Fruit fly (Drosophila melanogaster) whole organism, embryonic: ENCODE measurements around the gene CG5882.

Experiments used
- Antp ChIP-seq: fragments of 200-800 bp; sonication (Bioruptor generic); optimal IDR thresholded peaks from 3 replicates; lab custom pipeline; 2016; ENCODE audit warnings: missing biosample characterization, missing genetic modification characterization
- B-H1 ChIP-seq: fragments of 200-800 bp; sonication (Bioruptor generic); IDR thresholded peaks from 3 replicates; pipeline ENCODE4 v1.3.6; 2022; ENCODE audit warnings: missing biosample characterization, missing genetic modification characterization
- CG10565 ChIP-seq: fragments of 200-800 bp; sonication (Bioruptor generic); optimal IDR thresholded peaks from 3 replicates; lab custom pipeline; 2016; ENCODE audit warnings: missing biosample characterization, mild to moderate bottlenecking, missing genetic modification characterization
- CG10654 ChIP-seq: fragments of 200-800 bp; sonication (Bioruptor generic); optimal IDR thresholded peaks from 2 replicates; lab custom pipeline; 2016; ENCODE audit warnings: missing biosample characterization, missing genetic modification characterization
- CG11504 ChIP-seq: fragments of 200-800 bp; sonication (Bioruptor generic); optimal IDR thresholded peaks from 3 replicates; lab custom pipeline; 2019; ENCODE audit warnings: missing biosample characterization, mild to moderate bottlenecking, missing genetic modification characterization, moderate library complexity
- CG11695 ChIP-seq: fragments of 200-800 bp; sonication (Bioruptor generic); IDR thresholded peaks from 3 replicates; pipeline ENCODE4 v1.3.6; 2022; ENCODE audit warnings: missing biosample characterization, missing genetic modification characterization
- CG12155 ChIP-seq: fragments of 200-800 bp; sonication (Bioruptor generic); optimal IDR thresholded peaks from 3 replicates; lab custom pipeline; 2016; ENCODE audit warnings: missing biosample characterization, missing genetic modification characterization
- CG12236 ChIP-seq: fragments of 200-800 bp; sonication (Bioruptor generic); optimal IDR thresholded peaks from 2 replicates; lab custom pipeline; 2016; ENCODE audit warnings: missing biosample characterization, missing genetic modification characterization
- CG12769 ChIP-seq: fragments of 200-800 bp; sonication (Bioruptor generic); optimal IDR thresholded peaks from 2 replicates; lab custom pipeline; 2019; ENCODE audit warnings: missing biosample characterization, mild to moderate bottlenecking, missing genetic modification characterization, moderate library complexity
- CG14050 ChIP-seq: fragments of 200-800 bp; sonication (Bioruptor generic); IDR thresholded peaks from 3 replicates; pipeline ENCODE4 v1.3.6; 2022; ENCODE audit warnings: missing biosample characterization, missing genetic modification characterization
- CG1603 ChIP-seq: fragments of 200-800 bp; sonication (Bioruptor generic); optimal IDR thresholded peaks from 2 replicates; lab custom pipeline; 2019; ENCODE audit warnings: missing biosample characterization, mild to moderate bottlenecking, missing genetic modification characterization, moderate library complexity
- CG17186 ChIP-seq: fragments of 200-800 bp; sonication (Bioruptor generic); optimal IDR thresholded peaks from 3 replicates; lab custom pipeline; 2017; ENCODE audit warnings: missing biosample characterization, missing genetic modification reagents, missing genetic modification characterization
- CG17361 ChIP-seq: fragments of 200-800 bp; sonication (Bioruptor generic); IDR thresholded peaks from 3 replicates; pipeline ENCODE4 v1.3.6; 2022; ENCODE audit warnings: missing biosample characterization, missing genetic modification characterization
- CG17568 ChIP-seq: fragments of 200-800 bp; sonication (Bioruptor generic); optimal IDR thresholded peaks from 2 replicates; lab custom pipeline; 2018; ENCODE audit warnings: missing biosample characterization, mild to moderate bottlenecking, missing genetic modification characterization, moderate library complexity
- CG42726 ChIP-seq: fragments of 200-800 bp; sonication (Bioruptor generic); IDR thresholded peaks from 2 replicates; pipeline ENCODE4 v1.3.6; 2022; ENCODE audit warnings: missing biosample characterization, missing genetic modification characterization; ENCODE audit not compliant: partially characterized antibody
- CG8089 ChIP-seq: fragments of 200-800 bp; sonication (Bioruptor generic); optimal IDR thresholded peaks from 3 replicates; lab custom pipeline; 2016; ENCODE audit warnings: missing biosample characterization, missing genetic modification characterization
- CG8290 ChIP-seq, 3 experiments: fragments of 200-800 bp; sonication (Bioruptor generic); optimal IDR thresholded peaks; 2 replicates each; lab custom pipeline; 2016 to 2019; ENCODE audit warnings: missing biosample characterization in 3 of 3, missing genetic modification characterization in 3 of 3, mild to moderate bottlenecking in 2 of 3, moderate library complexity in 1 of 3
- CG8359 ChIP-seq: fragments of 200-800 bp; sonication (Bioruptor generic); optimal IDR thresholded peaks from 2 replicates; lab custom pipeline; 2017; ENCODE audit warnings: missing biosample characterization, mild to moderate bottlenecking, missing genetic modification characterization, borderline replicate concordance
- CG9609 ChIP-seq: fragments of 200-800 bp; sonication (Bioruptor generic); optimal IDR thresholded peaks from 3 replicates; lab custom pipeline; 2016; ENCODE audit warnings: missing biosample characterization, missing genetic modification characterization
- CTCF ChIP-seq: fragments of 200-800 bp; sonication (Bioruptor generic); optimal IDR thresholded peaks from 2 replicates; lab custom pipeline; 2017; ENCODE audit warnings: missing biosample characterization, mild to moderate bottlenecking, missing genetic modification characterization, moderate library complexity
- Dip2 ChIP-seq: fragments of 200-800 bp; sonication (Bioruptor generic); IDR thresholded peaks from 2 replicates; pipeline ENCODE4 v1.3.6; 2022; ENCODE audit warnings: missing biosample characterization, missing genetic modification characterization
- Doc2 ChIP-seq: fragments of 200-800 bp; sonication (Bioruptor generic); IDR thresholded peaks from 2 replicates; pipeline ENCODE4 v1.3.6; 2022; ENCODE audit warnings: missing biosample characterization, missing genetic modification characterization
- Fer3 ChIP-seq: fragments of 200-800 bp; sonication (Bioruptor generic); optimal IDR thresholded peaks from 2 replicates; lab custom pipeline; 2018; ENCODE audit warnings: missing biosample characterization, mild to moderate bottlenecking, missing genetic modification characterization, moderate library complexity
- Hr3 ChIP-seq: fragments of 200-800 bp; sonication (Bioruptor generic); optimal IDR thresholded peaks from 3 replicates; lab custom pipeline; 2016; ENCODE audit warnings: missing biosample characterization, missing genetic modification characterization
- Jarid2 ChIP-seq: fragments of 200-800 bp; sonication (Bioruptor generic); optimal IDR thresholded peaks from 3 replicates; lab custom pipeline; 2017; ENCODE audit warnings: mild to moderate bottlenecking, missing biosample characterization, missing genetic modification reagents, missing genetic modification characterization
- Lim3 ChIP-seq: fragments of 200-800 bp; sonication (Bioruptor generic); IDR thresholded peaks from 2 replicates; pipeline ENCODE4 v1.3.6; 2022; ENCODE audit warnings: missing biosample characterization, missing genetic modification characterization
- Max ChIP-seq: fragments of 200-800 bp; sonication (Bioruptor generic); optimal IDR thresholded peaks from 2 replicates; lab custom pipeline; 2016; ENCODE audit warnings: missing biosample characterization, mild to moderate bottlenecking, missing genetic modification characterization
- Myb ChIP-seq: fragments of 200-800 bp; sonication (Bioruptor generic); optimal IDR thresholded peaks from 2 replicates; lab custom pipeline; 2016; ENCODE audit warnings: missing biosample characterization, missing genetic modification characterization
- NC2β ChIP-seq: fragments of 200-800 bp; sonication (Bioruptor generic); optimal IDR thresholded peaks from 2 replicates; lab custom pipeline; 2016; ENCODE audit warnings: missing biosample characterization, missing genetic modification characterization
- PHDP ChIP-seq: fragments of 200-800 bp; sonication (Bioruptor generic); optimal IDR thresholded peaks from 3 replicates; lab custom pipeline; 2018; ENCODE audit warnings: missing biosample characterization, mild to moderate bottlenecking, missing genetic modification characterization, moderate library complexity
- Ssrp ChIP-seq: fragments of 200-800 bp; sonication (Bioruptor generic); optimal IDR thresholded peaks from 2 replicates; lab custom pipeline; 2018; ENCODE audit warnings: missing biosample characterization, mild to moderate bottlenecking, missing genetic modification characterization, moderate library complexity
- Taf1 ChIP-seq: fragments of 200-800 bp; sonication (Bioruptor generic); IDR thresholded peaks from 2 replicates; pipeline ENCODE4 v1.3.6; 2022; ENCODE audit warnings: missing biosample characterization, missing genetic modification characterization
- corto ChIP-seq: fragments of 200-800 bp; sonication (Bioruptor generic); optimal IDR thresholded peaks from 2 replicates; lab custom pipeline; 2016; ENCODE audit warnings: missing biosample characterization, mild to moderate bottlenecking, missing genetic modification characterization, moderate library complexity
- dysf ChIP-seq: fragments of 200-800 bp; sonication (Bioruptor generic); IDR thresholded peaks from 3 replicates; pipeline ENCODE4 v1.3.6; 2022; ENCODE audit warnings: missing biosample characterization, missing genetic modification characterization
- ewg ChIP-seq: fragments of 200-800 bp; sonication (Bioruptor generic); optimal IDR thresholded peaks from 3 replicates; lab custom pipeline; 2017; ENCODE audit warnings: mild to moderate bottlenecking, missing biosample characterization, missing genetic modification reagents, missing genetic modification characterization
- fd64A ChIP-seq: fragments of 200-800 bp; sonication (Bioruptor generic); optimal IDR thresholded peaks from 3 replicates; lab custom pipeline; 2018; ENCODE audit warnings: missing biosample characterization, mild to moderate bottlenecking, missing genetic modification characterization
- hkb ChIP-seq, 2 experiments: fragments of 200-800 bp in 1 of 2; fragments of >200 bp in 1 of 2; sonication (Bioruptor generic) in 1 of 2; IDR thresholded peaks in 1 of 2; optimal IDR thresholded peaks in 1 of 2; 2 replicates each; pipeline versions ENCODE4 v1.3.6 to Lab custom; 2017 to 2022; ENCODE audit warnings: missing biosample characterization in 1 of 2, missing genetic modification characterization in 1 of 2
- lov ChIP-seq, 2 experiments: fragments of 200-800 bp in 1 of 2; fragments of >200 bp in 1 of 2; sonication (Bioruptor generic) in 1 of 2; IDR thresholded peaks in 1 of 2; optimal IDR thresholded peaks in 1 of 2; 2 replicates in 1 of 2; 3 replicates in 1 of 2; pipeline versions ENCODE4 v1.3.6 to Lab custom; 2017 to 2022; ENCODE audit warnings: missing biosample characterization in 1 of 2, missing genetic modification characterization in 1 of 2
- nerfin-2 ChIP-seq: fragments of 200-800 bp; sonication (Bioruptor generic); IDR thresholded peaks from 2 replicates; pipeline ENCODE4 v1.3.6; 2022; ENCODE audit warnings: missing biosample characterization, missing genetic modification characterization; ENCODE audit not compliant: partially characterized antibody
- pb ChIP-seq: fragments of 200-800 bp; sonication (Bioruptor generic); optimal IDR thresholded peaks from 3 replicates; lab custom pipeline; 2016; ENCODE audit warnings: missing biosample characterization, missing genetic modification characterization
- prd ChIP-seq, 3 experiments: fragments of >200 bp in 2 of 3; fragments of 200-800 bp in 1 of 3; sonication (Bioruptor generic) in 1 of 3; optimal IDR thresholded peaks in 2 of 3; IDR thresholded peaks in 1 of 3; 2 replicates in 2 of 3; 3 replicates in 1 of 3; pipeline versions ENCODE4 v1.3.6 to Lab custom; 2017 to 2022; ENCODE audit warnings: missing biosample characterization in 1 of 3, missing genetic modification characterization in 1 of 3
- scrt ChIP-seq: fragments of 200-800 bp; sonication (Bioruptor generic); optimal IDR thresholded peaks from 2 replicates; lab custom pipeline; 2018; ENCODE audit warnings: missing biosample characterization, mild to moderate bottlenecking, missing genetic modification characterization, moderate library complexity
- sna ChIP-seq: fragments of 200-800 bp; sonication (Bioruptor generic); IDR thresholded peaks from 2 replicates; pipeline ENCODE4 v1.3.6; 2022; ENCODE audit warnings: missing biosample characterization, missing genetic modification characterization; ENCODE audit not compliant: partially characterized antibody
- stc ChIP-seq: fragments of 200-800 bp; sonication (Bioruptor generic); IDR thresholded peaks from 2 replicates; pipeline ENCODE4 v1.3.6; 2022; ENCODE audit warnings: missing biosample characterization, missing genetic modification characterization
- tin ChIP-seq: fragments of 200-800 bp; sonication (Bioruptor generic); optimal IDR thresholded peaks from 3 replicates; lab custom pipeline; 2016; ENCODE audit warnings: missing biosample characterization, missing genetic modification characterization
- toy ChIP-seq: fragments of 200-800 bp; sonication (Bioruptor generic); IDR thresholded peaks from 2 replicates; pipeline ENCODE4 v1.3.6; 2022; ENCODE audit warnings: missing biosample characterization, missing genetic modification characterization
- zfh2 ChIP-seq: fragments of 200-800 bp; sonication (Bioruptor generic); optimal IDR thresholded peaks from 2 replicates; lab custom pipeline; 2016; ENCODE audit warnings: missing biosample characterization, missing genetic modification characterization

Gene CG5882

dm6 chr3R:27111784-27112602, 6.5 kb upstream of the CG5882 start, which contains the start of the genes gb and CG5815 (continued):
- TF ChIP-seq dysf (peak; percentile 89), CG8290 (GFP tag; optimal IDR thresholded peaks at IDR 0.05; lab: Kevin White, UChicago) (peak; percentile 90), CG8290 (tag; optimal IDR thresholded peaks at IDR 0.05; lab: Kevin White, UChicago) (peak in 1 of 2 experiments; percentile 84), pb (GFP tag; lab: Kevin White, UChicago) (no peak), ewg (GFP tag; lab: Kevin White, UChicago) (peak; percentile 85), stc (peak; percentile 75), Ssrp (tag; lab: Kevin White, UChicago) (peak; percentile 87), sna (GFP tag; lab: Robert Waterston, UW) (peak; percentile 98), CG11504 (tag; lab: Kevin White, UChicago) (peak; percentile 90), CG17568 (no peak), CG12236 (peak; percentile 16), lov (optimal IDR thresholded peaks at IDR 0.05; lab: Kevin White, UChicago) (no peak), lov (GFP tag; IDR thresholded peaks at IDR 0.05; lab: Robert Waterston, UW) (peak; percentile 20; the same call in 1 of the 3 replicates), corto (GFP tag; lab: Kevin White, UChicago) (peak; percentile 88), Lim3 (peak; percentile 60; the same call in 1 of the 2 replicates), Taf1 (GFP tag; lab: Robert Waterston, UW) (peak; percentile 82), nerfin-2 (GFP tag; lab: Robert Waterston, UW) (peak; percentile 94), Hr3 (peak; percentile 95), CG12769 (tag; lab: Kevin White, UChicago) (no peak), CG12155 (GFP tag; lab: Kevin White, UChicago) (peak; percentile 93), Antp (GFP tag; lab: Kevin White, UChicago) (peak; percentile 51), CG8359 (GFP tag; lab: Kevin White, UChicago) (peak; percentile 70), zfh2 (GFP tag; lab: Kevin White, UChicago) (peak; percentile 89), hkb (optimal IDR thresholded peaks at IDR 0.05; lab: Kevin White, UChicago) (peak; percentile 71), hkb (GFP tag; IDR thresholded peaks at IDR 0.05; lab: Robert Waterston, UW) (peak; percentile 92), B-H1 (GFP tag; lab: Robert Waterston, UW) (peak; percentile 77), CG42726 (no peak; the same call in 1 of the 2 replicates), CG10654 (GFP tag; lab: Kevin White, UChicago) (peak; percentile 86), PHDP (tag; lab: Kevin White, UChicago) (peak; percentile 92), CG8089 (peak; percentile 54), Fer3 (tag; lab: Kevin White, UChicago) (peak; percentile 91), NC2β (peak; percentile 48), Max (peak; percentile 96), tin (GFP tag; lab: Kevin White, UChicago) (peak; percentile 95), CG11695 (peak; percentile 90), toy (GFP tag; lab: Robert Waterston, UW) (peak; percentile 60; the same call in 1 of the 2 replicates), prd (optimal IDR thresholded peaks at IDR 0.05; lab: Kevin White, UChicago) (no peak), prd (GFP tag; IDR thresholded peaks at IDR 0.05; lab: Robert Waterston, UW) (peak; percentile 95), CG14050 (GFP tag; lab: Robert Waterston, UW) (peak; percentile 82), Doc2 (GFP tag; lab: Robert Waterston, UW) (no peak), CG17186 (GFP tag; lab: Kevin White, UChicago) (peak; percentile 65), Dip2 (no peak; the same call in 1 of the 2 replicates), scrt (GFP tag; lab: Kevin White, UChicago) (peak; percentile 84), CG1603 (tag; lab: Kevin White, UChicago) (peak; percentile 50), fd64A (GFP tag; lab: Kevin White, UChicago) (no peak), CTCF (GFP tag; lab: Kevin White, UChicago) (peak; percentile 17), CG10565 (peak; percentile 32), CG9609 (GFP tag; lab: Kevin White, UChicago) (peak; percentile 75), Myb (GFP tag; lab: Kevin White, UChicago) (peak; percentile 51), Jarid2 (GFP tag; lab: Kevin White, UChicago) (peak; percentile 70), CG17361 (peak; percentile 94)
